Fruit fly (Drosophila melanogaster): ENCODE measurements around the gene CG4631.

The CG4631 gene

dm6 chr2L:16593895-16594468 is 13.2 kb upstream of the CG4631 start (continued):
- TF ChIP-seq CG6163 (GFP tag; IDR thresholded peaks at IDR 0.05): no peak
- no peak for TF ChIP-seq fkh (GFP tag; optimal IDR thresholded peaks at IDR 0.05)
- peak; percentile 66 for TF ChIP-seq CG3032 (tag; optimal IDR thresholded peaks at IDR 0.05)
- peak; percentile 48 for TF ChIP-seq achi (GFP tag; optimal IDR thresholded peaks at IDR 0.05)
- TF ChIP-seq CG11902 (GFP tag; optimal IDR thresholded peaks at IDR 0.05): peak; percentile 24
- TF ChIP-seq Hr39 (GFP tag; optimal IDR thresholded peaks at IDR 0.05): no peak
- peak; percentile 60 for TF ChIP-seq CG4318 (GFP tag; optimal IDR thresholded peaks at IDR 0.05)
- TF ChIP-seq Ets96B (tag; optimal IDR thresholded peaks at IDR 0.05): peak; percentile 49
- TF ChIP-seq acj6 (GFP tag; optimal IDR thresholded peaks at IDR 0.05): peak; percentile 49
- TF ChIP-seq lz (GFP tag; optimal IDR thresholded peaks at IDR 0.05): peak; percentile 5
- TF ChIP-seq CG8119 (GFP tag; IDR thresholded peaks at IDR 0.05): peak; percentile 60; the same call in 2 of the 3 replicates
- TF ChIP-seq Blimp-1 (GFP tag; optimal IDR thresholded peaks at IDR 0.05): no peak
- peak in 1 of 2 experiments; percentile 75 for TF ChIP-seq salr (GFP tag; optimal IDR thresholded peaks at IDR 0.05)
- TF ChIP-seq CG6792 (GFP tag; optimal IDR thresholded peaks at IDR 0.05): peak; percentile 51
- TF ChIP-seq OdsH (GFP tag; optimal IDR thresholded peaks at IDR 0.05): peak; percentile 68
- TF ChIP-seq CG8319 (GFP tag; optimal IDR thresholded peaks at IDR 0.05): peak; percentile 51
- peak; percentile 59 for TF ChIP-seq net (GFP tag; optimal IDR thresholded peaks at IDR 0.05)

DNA sequence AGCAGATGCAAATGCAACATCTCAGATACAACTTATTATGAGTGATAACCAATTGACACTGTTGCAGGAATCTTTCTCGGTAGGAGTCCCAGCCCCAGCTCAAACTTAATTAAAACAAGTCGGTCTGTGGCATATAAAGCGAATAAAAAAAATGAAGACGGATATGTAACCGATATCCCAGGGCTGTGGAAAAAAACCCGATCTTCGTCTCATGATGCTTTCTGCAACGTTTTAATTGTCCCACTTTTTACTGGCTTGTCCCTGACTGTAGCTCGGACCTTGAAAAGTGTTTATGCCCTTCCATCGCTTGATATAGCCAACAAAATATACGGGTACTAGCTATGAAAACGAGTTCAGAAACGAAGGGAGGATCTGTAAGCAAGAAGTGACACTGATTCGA is 12.5 kb upstream of the CG4631 start:
- TF ChIP-seq CG6854 (GFP tag; optimal IDR thresholded peaks at IDR 0.05) (no peak), CG34406 (GFP tag; optimal IDR thresholded peaks at IDR 0.05) (no peak), Gug (GFP tag; IDR thresholded peaks at IDR 0.05) (no peak), CG6163 (GFP tag; IDR thresholded peaks at IDR 0.05) (no peak), achi (GFP tag; optimal IDR thresholded peaks at IDR 0.05) (no peak), CG11902 (GFP tag; optimal IDR thresholded peaks at IDR 0.05) (no peak)

dm6 chr2L:16595938-16596337 is 11.2 kb upstream of the CG4631 start:
- peak; percentile 34; the same call in 1 of the 2 replicates for TF ChIP-seq CG15336 (GFP tag; IDR thresholded peaks at IDR 0.05)
- TF ChIP-seq eg (GFP tag; IDR thresholded peaks at IDR 0.05): peak; percentile 46; the same call in 1 of the 3 replicates
- TF ChIP-seq CG32006 (GFP tag; optimal IDR thresholded peaks at IDR 0.05): peak; percentile 55
- no peak for TF ChIP-seq CG16779 (tag; optimal IDR thresholded peaks at IDR 0.05)
- peak; percentile 44; the same call in 1 of the 3 replicates for TF ChIP-seq CG6163 (GFP tag; IDR thresholded peaks at IDR 0.05)
- TF ChIP-seq net (GFP tag; optimal IDR thresholded peaks at IDR 0.05): no peak
- no peak for TF ChIP-seq Ets21C (GFP tag; optimal IDR thresholded peaks at IDR 0.05)

DNA sequence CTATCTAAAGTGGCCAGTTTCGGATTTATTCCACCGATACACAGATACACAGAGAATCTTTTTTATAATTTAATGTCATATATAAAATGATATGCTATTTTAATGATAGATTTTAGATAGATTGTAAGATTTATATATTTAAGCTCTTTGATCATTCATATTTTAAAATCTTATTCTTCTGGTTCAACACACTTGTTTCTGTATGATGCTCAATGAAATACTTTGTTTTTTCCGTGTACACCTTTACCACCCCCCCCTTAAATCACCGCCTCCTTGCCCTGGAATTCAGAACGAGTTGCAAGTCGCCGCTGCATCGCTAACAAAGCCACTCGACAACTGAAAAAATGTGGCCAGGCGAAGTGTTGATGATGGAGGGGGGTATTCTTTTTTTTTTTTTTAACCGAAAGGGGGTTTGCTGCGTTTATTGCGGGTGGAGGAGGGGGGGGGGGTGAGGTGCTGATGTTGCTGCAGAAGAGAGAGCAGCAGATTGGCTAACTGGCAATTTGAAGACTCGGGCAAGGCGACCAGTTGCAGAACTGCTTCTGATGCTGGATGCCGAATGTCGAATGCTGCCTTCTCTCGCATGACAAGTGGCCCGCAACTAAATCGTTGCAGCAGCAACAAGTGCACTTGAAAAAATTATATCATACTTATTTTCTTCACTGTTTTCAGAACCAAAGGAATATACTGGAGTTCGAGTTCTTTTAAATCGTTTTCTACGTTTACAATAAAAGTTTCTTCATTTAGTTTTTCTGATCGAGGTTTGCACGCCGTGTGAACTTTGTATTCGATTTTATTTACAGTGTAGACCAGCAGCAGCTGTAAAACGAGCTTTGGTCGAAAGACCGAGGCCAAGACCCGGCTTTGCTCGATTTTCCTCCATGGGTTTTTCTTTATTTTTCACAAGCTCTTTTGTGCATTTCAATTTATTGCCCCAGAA is 9.1 kb upstream of the CG4631 start:
- TF ChIP-seq CG3032 (tag; optimal IDR thresholded peaks at IDR 0.05) (peak; percentile 96), Gug (GFP tag; IDR thresholded peaks at IDR 0.05) (peak; percentile 92), CG11762 (GFP tag; optimal IDR thresholded peaks at IDR 0.05; ENCODE audit: insufficient read depth) (peak; percentile 92), Eip93F (GFP tag; optimal IDR thresholded peaks at IDR 0.05) (peak; percentile 58), CG1621 (tag; optimal IDR thresholded peaks at IDR 0.05) (peak; percentile 96), acj6 (GFP tag; optimal IDR thresholded peaks at IDR 0.05) (peak; percentile 96), Hr39 (GFP tag; optimal IDR thresholded peaks at IDR 0.05) (peak; percentile 98), pdm3 (GFP tag; optimal IDR thresholded peaks at IDR 0.05) (peak; percentile 97), svp (GFP tag) (peak; percentile 98), CG7368 (GFP tag; optimal IDR thresholded peaks at IDR 0.05) (peak; percentile 88), cyc (GFP tag; optimal IDR thresholded peaks at IDR 0.05) (peak; percentile 95), Ets21C (GFP tag; optimal IDR thresholded peaks at IDR 0.05) (peak; percentile 93), eg (GFP tag; IDR thresholded peaks at IDR 0.05) (peak; percentile 97), CG6792 (GFP tag; optimal IDR thresholded peaks at IDR 0.05) (peak; percentile 95), spab (GFP tag; optimal IDR thresholded peaks at IDR 0.05) (peak; percentile 92), Hr38 (GFP tag; optimal IDR thresholded peaks at IDR 0.05) (peak; percentile 68), CG6163 (GFP tag; IDR thresholded peaks at IDR 0.05) (peak; percentile 98), CG34406 (GFP tag; optimal IDR thresholded peaks at IDR 0.05) (peak; percentile 93), CG6276 (GFP tag; optimal IDR thresholded peaks at IDR 0.05) (peak; percentile 94), CG15336 (GFP tag; IDR thresholded peaks at IDR 0.05) (peak; percentile 97), dsx (GFP tag; optimal IDR thresholded peaks at IDR 0.05; ENCODE audit: poor library complexity, severe bottlenecking) (peak; percentile 97), ss (GFP tag; optimal IDR thresholded peaks at IDR 0.05) (peak; percentile 92 to 95), Ets96B (tag; optimal IDR thresholded peaks at IDR 0.05) (peak; percentile 95), Sox102F (GFP tag; optimal IDR thresholded peaks at IDR 0.05) (peak; percentile 97), Hr4 (GFP tag; optimal IDR thresholded peaks at IDR 0.05) (peak; percentile 96), lz (GFP tag; optimal IDR thresholded peaks at IDR 0.05) (peak; percentile 96), salr (GFP tag; optimal IDR thresholded peaks at IDR 0.05) (peak; percentile 93), OdsH (GFP tag; optimal IDR thresholded peaks at IDR 0.05) (peak; percentile 96), CG3919 (GFP tag; optimal IDR thresholded peaks at IDR 0.05) (peak; percentile 97)

All from whole organism, prepupa.